Worm (Caenorhabditis elegans): Measurements from ENCODE around the gene B0507.9.

DNA sequence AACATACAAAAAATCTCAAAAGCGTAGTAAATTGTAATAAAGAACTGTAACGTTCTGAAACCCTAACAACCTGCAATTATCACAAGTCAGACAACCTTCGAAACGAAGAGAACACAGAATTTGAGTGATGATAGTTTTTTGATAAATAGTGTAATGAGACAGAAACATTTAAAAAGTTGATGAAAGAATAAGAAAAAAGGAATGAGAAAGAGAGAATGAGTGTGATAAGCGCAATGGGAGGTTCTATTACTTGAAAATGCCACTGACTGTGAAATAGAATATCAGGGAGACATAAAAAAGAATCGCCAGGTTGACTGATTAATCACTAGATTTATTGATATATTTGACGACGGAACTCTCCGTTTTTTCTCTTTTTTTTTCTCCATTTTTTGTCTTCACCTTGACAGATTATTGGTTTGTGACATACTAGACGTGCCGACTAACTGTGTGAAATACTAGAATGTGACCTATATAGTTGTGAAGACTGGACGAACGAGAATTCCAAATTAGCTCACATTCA, 33.5 kb upstream of the B0507.9 start:
- TF ChIP-seq lin-13 (tag; optimal IDR thresholded peaks at IDR 0.05) = no peak
- TF ChIP-seq nhr-76 (tag; optimal IDR thresholded peaks at IDR 0.05) = no peak
- TF ChIP-seq ztf-11 (tag; optimal IDR thresholded peaks at IDR 0.05) = no peak
- no peak for TF ChIP-seq unc-120 (tag; optimal IDR thresholded peaks at IDR 0.05; ENCODE audit: poor library complexity, severe bottlenecking)
- TF ChIP-seq snpc-4 (tag; optimal IDR thresholded peaks at IDR 0.05) = no peak
- TF ChIP-seq drap-1 (GFP tag; optimal IDR thresholded peaks at IDR 0.05) = no peak
- no peak for TF ChIP-seq blmp-1 (tag; optimal IDR thresholded peaks at IDR 0.05)
- TF ChIP-seq nhr-28 (tag; optimal IDR thresholded peaks at IDR 0.05) = no peak
- no peak for TF ChIP-seq mls-2 (tag; optimal IDR thresholded peaks at IDR 0.05)
- TF ChIP-seq elt-1 (tag; optimal IDR thresholded peaks at IDR 0.05; ENCODE audit: borderline replicate concordance, insufficient read depth) = no peak
- no peak for TF ChIP-seq tbx-8 (GFP tag; optimal IDR thresholded peaks at IDR 0.05)
- no peak for TF ChIP-seq unc-39 (tag; optimal IDR thresholded peaks at IDR 0.05)
- TF ChIP-seq elt-3 (tag; optimal IDR thresholded peaks at IDR 0.05) = no peak
